Worm (Caenorhabditis elegans): Measurements from ENCODE around the gene str-47.
A peak's percentile ranks its signal among the peaks of the same experiment; 100 is the strongest.

The str-47 gene

DNA sequence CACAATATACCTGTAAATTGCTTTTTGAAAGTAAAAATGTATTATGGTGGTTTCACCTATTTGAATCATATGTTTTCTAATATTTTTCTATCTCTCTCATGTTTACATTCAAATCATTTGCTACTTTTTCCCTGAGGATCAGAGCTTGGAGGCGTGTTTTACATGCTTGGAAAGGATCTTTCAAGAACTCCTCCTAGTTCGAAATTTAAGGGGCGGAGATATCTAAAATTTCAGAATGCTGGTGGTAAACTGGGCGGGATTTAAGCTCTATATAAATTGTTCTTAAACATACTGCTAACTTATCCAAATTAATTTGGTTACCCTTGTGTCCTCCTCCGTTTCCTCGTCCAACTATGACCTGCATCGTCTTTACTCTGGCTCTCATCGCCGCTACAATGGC lies 22.4 kb downstream of the str-47 start, which contains the start of gene C12D5.5:
Gene C12D5.5 (plus strand): TSS at position 301 of the 400 bp plus-strand sequence.
- no peak for TF ChIP-seq sma-9 (GFP tag; optimal IDR thresholded peaks at IDR 0.05)
- no peak for TF ChIP-seq sma-9 (tag; optimal IDR thresholded peaks at IDR 0.05)
- TF ChIP-seq nhr-23 (tag; optimal IDR thresholded peaks at IDR 0.05), result no peak
- TF ChIP-seq nhr-77 (tag; optimal IDR thresholded peaks at IDR 0.05), result no peak
- TF ChIP-seq C34F6.9 (tag; optimal IDR thresholded peaks at IDR 0.05), result no peak
- no peak for TF ChIP-seq nhr-6 (tag; optimal IDR thresholded peaks at IDR 0.05)
- TF ChIP-seq lsy-2 (tag; optimal IDR thresholded peaks at IDR 0.05), result no peak
- TF ChIP-seq gmeb-1 (tag; optimal IDR thresholded peaks at IDR 0.05), result no peak
- TF ChIP-seq nhr-25 (tag; optimal IDR thresholded peaks at IDR 0.05), result no peak
- TF ChIP-seq ztf-11 (tag; optimal IDR thresholded peaks at IDR 0.05), result no peak
- no peak for TF ChIP-seq ceh-16 (tag; optimal IDR thresholded peaks at IDR 0.05)
- no peak for TF ChIP-seq sma-3 (GFP tag; optimal IDR thresholded peaks at IDR 0.05)
- TF ChIP-seq unc-55 (GFP tag; optimal IDR thresholded peaks at IDR 0.05), result no peak
- TF ChIP-seq lin-39 (tag; optimal IDR thresholded peaks at IDR 0.05), result no peak
- TF ChIP-seq R02D3.7 (tag; optimal IDR thresholded peaks at IDR 0.05), result no peak
- no peak for TF ChIP-seq egl-27 (tag; optimal IDR thresholded peaks at IDR 0.05)
- TF ChIP-seq fos-1 (tag; optimal IDR thresholded peaks at IDR 0.05), result no peak
- TF ChIP-seq nhr-21 (tag; optimal IDR thresholded peaks at IDR 0.05), result no peak
- TF ChIP-seq dmd-4 (tag; optimal IDR thresholded peaks at IDR 0.05), result no peak

DNA sequence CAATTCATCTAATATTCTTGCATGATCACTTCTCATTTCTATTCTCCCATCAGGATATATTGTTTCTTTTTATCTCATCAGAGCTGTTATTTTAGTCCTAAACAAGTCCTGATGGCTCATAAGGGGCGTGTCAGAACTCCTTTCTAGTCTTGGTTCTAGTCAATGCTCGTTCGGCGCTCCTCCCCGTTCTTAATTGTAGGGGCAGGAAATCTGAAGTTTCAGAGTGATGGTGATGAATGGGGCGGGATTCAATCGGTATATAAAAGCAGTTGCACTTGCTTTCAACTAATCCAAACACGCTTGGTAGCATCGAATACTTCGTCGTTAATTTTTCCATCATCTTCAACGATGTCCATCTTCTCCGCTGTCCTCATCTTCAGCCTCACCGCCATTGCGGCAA lies 26.7 kb downstream of the str-47 start, which contains the start of gene C12D5.4:
Gene C12D5.4 (plus strand): TSS at position 301 of the 400 bp plus-strand sequence.
- no peak for TF ChIP-seq fos-1 (tag; optimal IDR thresholded peaks at IDR 0.05)
- no peak for TF ChIP-seq nhr-25 (tag; optimal IDR thresholded peaks at IDR 0.05)
- TF ChIP-seq sem-4 (tag; optimal IDR thresholded peaks at IDR 0.05), result no peak
- TF ChIP-seq nhr-23 (tag; optimal IDR thresholded peaks at IDR 0.05), result no peak
- no peak for TF ChIP-seq nhr-6 (tag; optimal IDR thresholded peaks at IDR 0.05)
- TF ChIP-seq mab-5 (tag; optimal IDR thresholded peaks at IDR 0.05), result no peak
- TF ChIP-seq nhr-12 (tag; optimal IDR thresholded peaks at IDR 0.05), result no peak
- TF ChIP-seq ceh-16 (tag; optimal IDR thresholded peaks at IDR 0.05), result no peak
- no peak for TF ChIP-seq sma-9 (GFP tag; optimal IDR thresholded peaks at IDR 0.05)
- no peak for TF ChIP-seq sma-9 (tag; optimal IDR thresholded peaks at IDR 0.05)
- TF ChIP-seq lsy-2 (tag; optimal IDR thresholded peaks at IDR 0.05), result no peak
- TF ChIP-seq skn-1 (tag; optimal IDR thresholded peaks at IDR 0.05), result no peak
- TF ChIP-seq nhr-77 (tag; optimal IDR thresholded peaks at IDR 0.05), result no peak

DNA sequence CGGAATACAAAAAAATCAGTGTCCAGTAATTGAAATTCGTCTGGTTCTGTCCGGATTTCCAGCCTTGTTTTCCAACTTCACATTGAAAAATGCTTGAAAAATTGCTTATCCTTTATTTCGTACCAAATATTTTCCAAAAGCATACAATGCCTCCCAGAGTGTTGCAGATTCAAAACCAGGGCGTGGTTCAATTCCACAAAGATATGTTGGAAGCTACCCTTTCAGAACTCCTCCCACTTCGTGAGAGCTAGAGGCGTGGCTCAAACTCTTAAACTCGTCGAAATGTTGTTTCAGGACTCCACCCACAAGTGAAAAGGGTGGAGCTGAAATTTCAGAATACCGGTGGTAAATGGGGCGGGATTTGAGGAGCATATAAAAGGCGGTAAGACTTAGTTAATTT lies 30.4 kb downstream of the str-47 start, which contains the start of gene C12D5.3:
Gene C12D5.3 (plus strand): TSS at position 301 of the 400 bp plus-strand sequence.
- TF ChIP-seq sma-3 (GFP tag; optimal IDR thresholded peaks at IDR 0.05), result no peak
- TF ChIP-seq R02D3.7 (tag; optimal IDR thresholded peaks at IDR 0.05), result no peak
- no peak for TF ChIP-seq unc-62 (GFP tag; optimal IDR thresholded peaks at IDR 0.05)
- TF ChIP-seq nhr-77 (tag; optimal IDR thresholded peaks at IDR 0.05), result no peak
- TF ChIP-seq lin-39 (tag; optimal IDR thresholded peaks at IDR 0.05), result no peak
- TF ChIP-seq egl-27 (tag; optimal IDR thresholded peaks at IDR 0.05), result no peak
- no peak for TF ChIP-seq mdl-1 (tag; optimal IDR thresholded peaks at IDR 0.05)
- no peak for TF ChIP-seq nhr-21 (tag; optimal IDR thresholded peaks at IDR 0.05)
- no peak for TF ChIP-seq ceh-16 (tag; optimal IDR thresholded peaks at IDR 0.05)
- TF ChIP-seq aly-2 (tag; optimal IDR thresholded peaks at IDR 0.05), result no peak
- TF ChIP-seq C34F6.9 (tag; optimal IDR thresholded peaks at IDR 0.05), result no peak
- no peak for TF ChIP-seq fos-1 (tag; optimal IDR thresholded peaks at IDR 0.05)
- TF ChIP-seq nhr-10 (tag; optimal IDR thresholded peaks at IDR 0.05), result no peak

DNA sequence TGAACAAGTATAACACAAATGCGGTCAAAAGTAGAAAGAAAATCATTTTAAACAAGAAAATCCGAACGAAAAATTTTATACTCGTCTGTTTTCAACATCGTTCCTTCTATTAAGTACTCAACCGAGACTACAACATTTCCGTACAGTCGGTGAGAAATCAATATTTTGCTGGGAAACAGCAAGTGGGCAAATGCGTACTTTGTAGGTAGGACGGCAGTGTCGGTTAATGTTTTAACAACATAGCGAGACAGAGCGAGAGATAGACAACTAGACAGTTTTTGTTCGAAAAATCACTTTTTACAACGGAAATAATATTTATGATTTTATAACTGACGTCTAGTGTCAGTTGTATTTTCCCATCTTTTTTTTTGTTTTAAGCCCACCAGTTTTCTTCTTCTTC lies 35.8 kb downstream of the str-47 start, which contains the start of gene cyp-33A1:
Gene cyp-33A1 (minus strand): TSS at position 72 of the 400 bp plus-strand sequence.
- TF ChIP-seq unc-62 (GFP tag; optimal IDR thresholded peaks at IDR 0.05) (no peak), sma-9 (GFP tag; optimal IDR thresholded peaks at IDR 0.05) (peak; percentile 80), sma-9 (tag; optimal IDR thresholded peaks at IDR 0.05) (no peak), lin-39 (tag; optimal IDR thresholded peaks at IDR 0.05) (no peak), F13H6.1 (tag; optimal IDR thresholded peaks at IDR 0.05) (no peak), sem-4 (tag; optimal IDR thresholded peaks at IDR 0.05) (no peak), fos-1 (tag; optimal IDR thresholded peaks at IDR 0.05) (peak; percentile 34), nhr-129 (tag; optimal IDR thresholded peaks at IDR 0.05) (peak; percentile 21), crh-2 (tag; optimal IDR thresholded peaks at IDR 0.05) (peak; percentile 30), blmp-1 (tag; optimal IDR thresholded peaks at IDR 0.05; ENCODE audit: insufficient read depth) (no peak)

DNA sequence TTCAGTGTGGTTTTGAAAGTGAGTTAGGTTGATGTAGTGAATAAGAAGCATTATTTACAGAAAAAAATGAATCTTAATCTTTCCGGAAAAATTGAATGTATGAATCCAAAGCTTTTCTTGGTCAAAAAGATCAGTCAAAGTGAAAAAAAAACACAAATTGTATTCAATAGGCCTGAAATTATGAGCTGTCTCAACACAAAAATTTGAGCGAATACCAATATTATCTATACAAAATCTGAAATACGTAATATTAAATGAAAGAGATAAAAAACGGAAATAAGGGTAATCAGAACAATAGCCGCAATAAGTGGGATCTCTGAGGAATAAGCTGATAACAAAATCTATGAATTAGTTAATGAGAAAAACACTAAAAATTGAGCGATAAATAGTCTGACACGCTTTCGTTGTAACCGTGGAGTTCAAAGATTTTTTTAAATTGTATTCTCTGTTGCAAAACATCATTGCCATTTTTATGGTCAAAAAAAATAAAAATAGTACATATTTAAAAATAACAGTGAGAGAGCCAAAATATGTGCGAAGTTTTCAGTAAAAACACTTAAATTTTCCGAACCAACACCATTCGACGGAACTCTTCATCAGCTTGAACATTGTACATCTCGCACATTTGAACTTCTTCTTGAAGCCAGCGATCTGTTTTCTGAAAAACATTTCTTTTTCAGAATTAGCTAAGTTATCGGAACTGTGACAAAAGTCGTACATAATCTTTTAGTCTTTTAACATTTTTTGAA lies 38.5 kb downstream of the str-47 start, which contains the start of gene sre-11:
Gene sre-11 (minus strand): TSS at position 51 of the 749 bp plus-strand sequence.
- TF ChIP-seq ceh-82 (tag; optimal IDR thresholded peaks at IDR 0.05) (no peak), peb-1 (tag; optimal IDR thresholded peaks at IDR 0.05) (no peak), lin-13 (GFP tag; optimal IDR thresholded peaks at IDR 0.05) (no peak), ztf-4 (tag; optimal IDR thresholded peaks at IDR 0.05) (no peak), egl-27 (tag; optimal IDR thresholded peaks at IDR 0.05) (no peak), aly-2 (tag; optimal IDR thresholded peaks at IDR 0.05) (no peak), nhr-6 (tag; optimal IDR thresholded peaks at IDR 0.05) (no peak), nhr-77 (tag; optimal IDR thresholded peaks at IDR 0.05) (no peak), ama-1 (optimal IDR thresholded peaks at IDR 0.05) (no peak), Y55F3AM.14 (GFP tag; optimal IDR thresholded peaks at IDR 0.05) (no peak), sem-4 (tag; optimal IDR thresholded peaks at IDR 0.05) (no peak), alr-1 (tag; optimal IDR thresholded peaks at IDR 0.05) (no peak), lin-39 (tag; optimal IDR thresholded peaks at IDR 0.05) (no peak), R02D3.7 (tag; optimal IDR thresholded peaks at IDR 0.05) (no peak), skn-1 (tag; optimal IDR thresholded peaks at IDR 0.05) (no peak), unc-55 (GFP tag; optimal IDR thresholded peaks at IDR 0.05) (no peak)
